Fruit fly (Drosophila melanogaster) Kc167 (cell line): Measurements from ENCODE around the gene rumi.

Experiments
- Myc ChIP-seq: fragments of >200 bp; optimal IDR thresholded peaks from 2 replicates; lab custom pipeline; 2017; ENCODE audit warnings: missing external identifiers
- Sin3A ChIP-seq: fragments of >200 bp; optimal IDR thresholded peaks from 2 replicates; lab custom pipeline; 2018; ENCODE audit warnings: missing external identifiers
- h ChIP-seq: fragments of >200 bp; optimal IDR thresholded peaks from 3 replicates; lab custom pipeline; 2018; ENCODE audit warnings: missing external identifiers
- insv ChIP-seq: fragments of >200 bp; optimal IDR thresholded peaks from 3 replicates; lab custom pipeline; 2018; ENCODE audit warnings: missing external identifiers
- psq ChIP-seq: fragments of >200 bp; optimal IDR thresholded peaks from 2 replicates; lab custom pipeline; 2017; ENCODE audit warnings: missing external identifiers
- ttk ChIP-seq: sonication (Bioruptor generic); optimal IDR thresholded peaks from 2 replicates; lab custom pipeline; 2017; ENCODE audit warnings: missing external identifiers

The rumi gene

dm6 chr3R:22726031-22726770 is 24.2 kb downstream of the rumi start, which contains the start of gene RNF220:
Gene RNF220, minus strand, starts transcription at chr3R:22726414.
- TF ChIP-seq psq (lab: Kevin White, UChicago) (peak; percentile 73), ttk (lab: Kevin White, UChicago) (no peak), Sin3A (lab: Kevin White, UChicago) (no peak), h (lab: Kevin White, UChicago) (no peak), insv (lab: Kevin White, UChicago) (no peak)

DNA sequence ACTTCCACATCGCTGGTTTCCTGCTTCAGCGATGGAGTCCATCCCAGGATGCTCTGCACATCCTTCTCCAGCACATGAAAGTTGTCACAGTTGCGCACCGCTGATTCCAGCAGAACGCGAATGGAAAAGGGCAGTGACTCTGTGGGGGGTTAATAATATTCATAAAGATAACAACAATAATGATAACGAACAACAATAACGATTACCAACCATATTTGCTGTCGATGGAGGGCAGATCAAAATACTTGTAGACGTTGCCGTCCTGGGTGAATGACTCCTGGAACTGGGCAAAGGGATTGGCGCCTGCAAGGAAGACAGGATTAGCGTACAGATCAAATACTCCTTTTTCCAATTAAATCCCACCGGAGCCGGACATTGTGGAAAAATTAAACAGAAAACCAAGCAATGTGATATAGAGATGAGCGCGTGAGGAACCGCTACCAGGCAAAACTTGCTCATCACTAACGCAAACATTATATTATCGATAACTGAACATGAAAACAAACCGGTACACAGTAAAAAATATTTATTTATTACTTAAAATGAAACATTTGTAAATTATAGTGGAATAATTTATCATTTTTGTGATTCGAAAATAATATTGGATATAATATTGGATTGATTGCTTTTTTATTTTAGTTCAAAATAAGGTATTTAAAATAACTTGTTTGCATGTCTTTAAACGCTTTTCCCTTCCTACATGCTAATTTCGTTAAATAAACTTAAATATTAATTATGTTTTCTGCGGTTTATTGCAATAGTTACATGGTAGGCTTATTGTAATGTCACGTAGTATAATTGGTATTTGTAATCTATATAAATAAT is 26.0 kb downstream of the rumi start, which contains the start of gene Irp-1A:
Irp-1A (minus strand) TSS at position 439 of the 825 bp plus-strand sequence.
- TF ChIP-seq psq (lab: Kevin White, UChicago) (no peak), ttk (lab: Kevin White, UChicago) (no peak)

dm6 chr3R:22720808-22721306 is 29.5 kb downstream of the rumi start, which contains the start of gene wge:
Gene wge, minus strand, starts transcription at chr3R:22721150.
- TF ChIP-seq psq (lab: Kevin White, UChicago) (peak; percentile 23), insv (lab: Kevin White, UChicago) (no peak)

- TF ChIP-seq Myc (lab: Kevin White, UChicago) (no peak), psq (lab: Kevin White, UChicago) (no peak), ttk (lab: Kevin White, UChicago) (no peak), h (lab: Kevin White, UChicago) (no peak), insv (lab: Kevin White, UChicago) (no peak), Sin3A (lab: Kevin White, UChicago) (no peak)
Observed at dm6 chr3R:22719607-22719949, 30.8 kb downstream of the rumi start.

dm6 chr3R:22718937-22719606 is 31.3 kb downstream of the rumi start:
- TF ChIP-seq Sin3A (lab: Kevin White, UChicago) (no peak), ttk (lab: Kevin White, UChicago) (no peak), Myc (lab: Kevin White, UChicago) (no peak), h (lab: Kevin White, UChicago) (no peak)

- TF ChIP-seq h (lab: Kevin White, UChicago) (no peak), Myc (lab: Kevin White, UChicago) (no peak), insv (lab: Kevin White, UChicago) (no peak), psq (lab: Kevin White, UChicago) (no peak), ttk (lab: Kevin White, UChicago) (no peak), Sin3A (lab: Kevin White, UChicago) (no peak)
Observed at dm6 chr3R:22718401-22718800, 32.0 kb downstream of the rumi start.

DNA sequence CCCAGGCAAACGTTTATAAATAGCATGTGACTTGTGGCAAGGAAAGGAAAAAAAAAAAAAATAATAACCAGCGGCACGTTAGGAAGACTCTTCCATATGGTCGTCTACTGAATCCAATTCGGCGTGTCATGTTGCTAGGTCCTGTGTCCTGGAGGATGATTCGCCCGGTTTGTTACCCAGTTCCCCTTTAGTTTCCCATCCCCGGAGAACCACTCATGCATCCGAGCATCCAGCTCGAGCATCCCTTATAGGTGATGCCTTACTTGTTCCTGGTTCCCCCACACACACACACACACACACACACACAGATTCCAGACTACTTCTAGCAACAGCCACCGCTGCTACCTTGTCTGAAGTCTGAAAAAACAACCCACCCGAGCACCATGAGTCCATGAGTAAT is 32.5 kb downstream of the rumi start:
- TF ChIP-seq Myc (lab: Kevin White, UChicago) (no peak), h (lab: Kevin White, UChicago) (no peak), insv (lab: Kevin White, UChicago) (no peak), Sin3A (lab: Kevin White, UChicago) (no peak), ttk (lab: Kevin White, UChicago) (no peak), psq (lab: Kevin White, UChicago) (no peak)

DNA sequence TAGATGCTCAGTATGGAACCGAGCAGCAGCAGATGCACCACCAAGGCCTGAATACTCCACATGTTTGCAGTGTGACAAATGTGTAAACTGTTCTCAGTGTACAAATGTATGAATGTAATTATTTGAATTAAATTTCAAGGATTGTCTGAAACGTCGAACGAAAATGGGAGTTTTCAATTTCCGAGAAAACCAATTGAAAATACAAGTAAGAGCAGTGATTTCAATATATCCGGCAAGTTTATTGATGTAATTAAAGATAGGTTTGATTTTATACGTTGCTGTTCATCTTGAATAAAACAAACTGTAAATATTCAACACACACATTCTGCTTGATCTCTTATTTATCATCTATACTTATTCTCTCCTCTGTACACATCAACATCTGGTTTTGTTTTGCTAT is 39.7 kb downstream of the rumi start, which contains the start of gene CG4907:
CG4907 (minus strand) TSS at position 101 of the 400 bp plus-strand sequence.
- TF ChIP-seq insv (lab: Kevin White, UChicago) (no peak), Sin3A (lab: Kevin White, UChicago) (no peak), psq (lab: Kevin White, UChicago) (no peak), h (lab: Kevin White, UChicago) (no peak), Myc (lab: Kevin White, UChicago) (no peak), ttk (lab: Kevin White, UChicago) (no peak)

dm6 chr3R:22707178-22707577 is 43.2 kb downstream of the rumi start, which contains the start of gene CG13842:
Gene CG13842, minus strand, starts transcription at chr3R:22707278.
- TF ChIP-seq Sin3A (lab: Kevin White, UChicago): no peak
- TF ChIP-seq h (lab: Kevin White, UChicago): no peak
- TF ChIP-seq Myc (lab: Kevin White, UChicago): no peak
- TF ChIP-seq insv (lab: Kevin White, UChicago): no peak
- no peak for TF ChIP-seq ttk (lab: Kevin White, UChicago)
- TF ChIP-seq psq (lab: Kevin White, UChicago): no peak

DNA sequence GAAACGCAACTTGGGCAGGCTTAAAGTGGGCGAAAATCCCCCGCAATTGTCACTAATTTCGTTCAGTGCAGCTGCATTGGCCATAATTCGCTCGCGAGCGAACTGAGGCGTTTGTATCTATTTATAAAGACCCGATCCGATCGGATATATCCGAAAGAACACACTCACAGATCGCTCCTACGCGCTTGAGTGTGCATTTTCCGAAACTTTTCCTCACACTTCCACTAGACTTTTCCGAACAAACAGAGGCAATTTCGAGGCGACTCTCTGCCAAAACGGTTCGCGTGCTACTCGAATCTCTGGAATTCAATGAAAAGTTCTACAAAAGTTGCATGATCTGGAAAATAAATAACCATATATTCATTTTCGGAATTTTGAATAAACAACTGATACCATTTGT is 48.6 kb downstream of the rumi start, which contains the start of the genes CG6972 and CCAP:
CG6972 (plus strand) TSS at position 215 of the 400 bp plus-strand sequence.
CCAP (minus strand) TSS at position 292 of the 400 bp plus-strand sequence.
- TF ChIP-seq ttk (lab: Kevin White, UChicago): no peak
- no peak for TF ChIP-seq psq (lab: Kevin White, UChicago)
- TF ChIP-seq insv (lab: Kevin White, UChicago): no peak
- no peak for TF ChIP-seq Myc (lab: Kevin White, UChicago)
- no peak for TF ChIP-seq Sin3A (lab: Kevin White, UChicago)
- no peak for TF ChIP-seq h (lab: Kevin White, UChicago)
